Fruit fly (Drosophila melanogaster) whole organism, embryonic: ENCODE data around the gene CG44040.

Experiments used
- Abd-B ChIP-seq: fragments of 200-800 bp; sonication (Bioruptor generic); optimal IDR thresholded peaks from 2 replicates; lab custom pipeline; 2018; ENCODE audit warnings: missing biosample characterization, mild to moderate bottlenecking, missing genetic modification characterization, moderate library complexity
- Atf-2 ChIP-seq: fragments of 200-800 bp; sonication (Bioruptor generic); optimal IDR thresholded peaks from 2 replicates; lab custom pipeline; 2016; ENCODE audit warnings: missing biosample characterization, missing genetic modification characterization
- Atf6 ChIP-seq: fragments of 200-800 bp; sonication (Bioruptor generic); IDR thresholded peaks from 2 replicates; pipeline ENCODE4 v1.3.6; 2022; ENCODE audit warnings: missing biosample characterization, missing genetic modification characterization
- CG10321 ChIP-seq: fragments of 200-800 bp; sonication (Bioruptor generic); IDR thresholded peaks from 2 replicates; pipeline ENCODE4 v1.3.6; 2022; ENCODE audit warnings: missing biosample characterization, missing genetic modification characterization
- CG11085 ChIP-seq: fragments of 200-800 bp; sonication (Bioruptor generic); IDR thresholded peaks from 2 replicates; pipeline ENCODE4 v1.3.6; 2022; ENCODE audit warnings: missing biosample characterization, missing genetic modification characterization
- CG12942 ChIP-seq: fragments of 200-800 bp; sonication (Bioruptor generic); optimal IDR thresholded peaks from 3 replicates; lab custom pipeline; 2016; ENCODE audit warnings: missing biosample characterization, missing genetic modification characterization
- CG13123 ChIP-seq: fragments of 200-800 bp; sonication (Bioruptor generic); optimal IDR thresholded peaks from 2 replicates; lab custom pipeline; 2016; ENCODE audit warnings: missing biosample characterization, missing genetic modification characterization
- CG15696 ChIP-seq: fragments of 200-800 bp; sonication (Bioruptor generic); optimal IDR thresholded peaks from 2 replicates; lab custom pipeline; 2019; ENCODE audit warnings: missing biosample characterization, mild to moderate bottlenecking, missing genetic modification characterization, moderate library complexity
- CG1602 ChIP-seq: fragments of 200-800 bp; sonication (Bioruptor generic); optimal IDR thresholded peaks from 3 replicates; lab custom pipeline; 2016; ENCODE audit warnings: missing biosample characterization, missing genetic modification characterization
- CG16815 ChIP-seq: fragments of 200-800 bp; sonication (Bioruptor generic); optimal IDR thresholded peaks from 3 replicates; lab custom pipeline; 2017; ENCODE audit warnings: missing biosample characterization, mild to moderate bottlenecking, missing genetic modification characterization
- CG17802 ChIP-seq: fragments of 200-800 bp; sonication (Bioruptor generic); optimal IDR thresholded peaks from 2 replicates; lab custom pipeline; 2018; ENCODE audit warnings: missing biosample characterization, mild to moderate bottlenecking, missing genetic modification characterization, moderate library complexity
- CG17829 ChIP-seq: fragments of 200-800 bp; optimal IDR thresholded peaks from 2 replicates; lab custom pipeline; 2019; ENCODE audit warnings: missing biosample characterization, mild to moderate bottlenecking, missing genetic modification characterization, moderate library complexity
- CG18262 ChIP-seq: fragments of 200-800 bp; optimal IDR thresholded peaks from 3 replicates; lab custom pipeline; 2019; ENCODE audit warnings: missing biosample characterization, mild to moderate bottlenecking, missing genetic modification characterization, moderate library complexity
- CG18599 ChIP-seq: fragments of 200-800 bp; sonication (Bioruptor generic); optimal IDR thresholded peaks from 3 replicates; lab custom pipeline; 2017; ENCODE audit warnings: missing biosample characterization, missing genetic modification characterization, mild to moderate bottlenecking, moderate library complexity, missing genetic modification reagents
- CG2199 ChIP-seq: fragments of 200-800 bp; sonication (Bioruptor generic); IDR thresholded peaks from 3 replicates; pipeline ENCODE4 v1.3.6; 2022; ENCODE audit warnings: missing biosample characterization, missing genetic modification characterization
- CG2202 ChIP-seq: fragments of 200-800 bp; sonication (Bioruptor generic); optimal IDR thresholded peaks from 2 replicates; lab custom pipeline; 2018; ENCODE audit warnings: missing biosample characterization, mild to moderate bottlenecking, missing genetic modification characterization
- CG3163 ChIP-seq: fragments of 200-800 bp; sonication (Bioruptor generic); optimal IDR thresholded peaks from 3 replicates; lab custom pipeline; 2016; ENCODE audit warnings: missing biosample characterization, missing genetic modification characterization
- CG3407 ChIP-seq: fragments of 200-800 bp; sonication (Bioruptor generic); optimal IDR thresholded peaks from 2 replicates; lab custom pipeline; 2018; ENCODE audit warnings: missing biosample characterization, mild to moderate bottlenecking, missing genetic modification characterization
- CG34376 ChIP-seq: fragments of 200-800 bp; sonication (Bioruptor generic); optimal IDR thresholded peaks from 2 replicates; lab custom pipeline; 2018; ENCODE audit warnings: missing biosample characterization, mild to moderate bottlenecking, missing genetic modification characterization
- CG4328 ChIP-seq: fragments of 200-800 bp; sonication (Bioruptor generic); optimal IDR thresholded peaks from 3 replicates; lab custom pipeline; 2017; ENCODE audit warnings: missing biosample characterization, missing genetic modification reagents, missing genetic modification characterization
- CG6254 ChIP-seq: fragments of 200-800 bp; sonication (Bioruptor generic); optimal IDR thresholded peaks from 3 replicates; lab custom pipeline; 2017; ENCODE audit warnings: mild to moderate bottlenecking, missing biosample characterization, missing genetic modification reagents, missing genetic modification characterization
- CG6272 ChIP-seq: fragments of 200-800 bp; sonication (Bioruptor generic); IDR thresholded peaks from 2 replicates; pipeline ENCODE4 v1.3.6; 2022; ENCODE audit warnings: missing biosample characterization, missing genetic modification characterization
- CG7786 ChIP-seq: fragments of 200-800 bp; sonication (Bioruptor generic); optimal IDR thresholded peaks from 2 replicates; lab custom pipeline; 2016; ENCODE audit warnings: missing biosample characterization, missing genetic modification characterization
- CG8089 ChIP-seq: fragments of 200-800 bp; sonication (Bioruptor generic); optimal IDR thresholded peaks from 3 replicates; lab custom pipeline; 2016; ENCODE audit warnings: missing biosample characterization, missing genetic modification characterization
- CG8478 ChIP-seq: fragments of >200 bp; optimal IDR thresholded peaks from 2 replicates; lab custom pipeline; 2018
- D ChIP-seq, 2 experiments: fragments of 200-800 bp in 1 of 2; fragments of >200 bp in 1 of 2; sonication (Bioruptor generic) in 1 of 2; optimal IDR thresholded peaks; 2 replicates in 1 of 2; 3 replicates in 1 of 2; lab custom pipeline; 2017; ENCODE audit warnings: mild to moderate bottlenecking in 1 of 2, missing biosample characterization in 1 of 2, missing genetic modification characterization in 1 of 2, missing genetic modification reagents in 1 of 2
- D19B ChIP-seq: fragments of 200-800 bp; sonication (Bioruptor generic); optimal IDR thresholded peaks from 2 replicates; lab custom pipeline; 2017; ENCODE audit warnings: missing biosample characterization, mild to moderate bottlenecking, missing genetic modification characterization
- Eip74EF ChIP-seq, 2 experiments: fragments of 200-800 bp in 1 of 2; fragments of >200 bp in 1 of 2; sonication (Bioruptor generic) in 1 of 2; optimal IDR thresholded peaks; 2 replicates each; lab custom pipeline; 2017 to 2019; ENCODE audit warnings: missing biosample characterization in 2 of 2, missing genetic modification characterization in 2 of 2, mild to moderate bottlenecking in 1 of 2, moderate library complexity in 1 of 2
- Ets97D ChIP-seq: fragments of 200-800 bp; sonication (Bioruptor generic); optimal IDR thresholded peaks from 3 replicates; lab custom pipeline; 2016; ENCODE audit warnings: missing biosample characterization, missing genetic modification characterization
- Fer3 ChIP-seq: fragments of 200-800 bp; sonication (Bioruptor generic); optimal IDR thresholded peaks from 2 replicates; lab custom pipeline; 2018; ENCODE audit warnings: missing biosample characterization, mild to moderate bottlenecking, missing genetic modification characterization, moderate library complexity
- MBD-R2 ChIP-seq: fragments of 200-800 bp; sonication (Bioruptor generic); IDR thresholded peaks from 2 replicates; pipeline ENCODE4 v1.3.6; 2022; ENCODE audit warnings: missing biosample characterization, missing genetic modification characterization
- Nf-YC ChIP-seq: fragments of 200-800 bp; optimal IDR thresholded peaks from 3 replicates; lab custom pipeline; 2019; ENCODE audit warnings: missing biosample characterization, mild to moderate bottlenecking, missing genetic modification characterization, moderate library complexity
- Pdp1 ChIP-seq, 2 experiments: fragments of 200-800 bp; sonication (Bioruptor generic); optimal IDR thresholded peaks; 3 replicates each; lab custom pipeline; 2016; ENCODE audit warnings: missing biosample characterization in 2 of 2, missing genetic modification characterization in 2 of 2, mild to moderate bottlenecking in 1 of 2, moderate library complexity in 1 of 2
- Xbp1 ChIP-seq: fragments of 200-800 bp; sonication (Bioruptor generic); optimal IDR thresholded peaks from 3 replicates; lab custom pipeline; 2016; ENCODE audit warnings: missing biosample characterization, mild to moderate bottlenecking, missing genetic modification characterization
- aop ChIP-seq: fragments of 200-800 bp; sonication (Bioruptor generic); IDR thresholded peaks from 2 replicates; pipeline ENCODE4 v1.3.6; 2022; ENCODE audit warnings: missing biosample characterization, missing genetic modification characterization
- bigmax ChIP-seq: fragments of 200-800 bp; sonication (Bioruptor generic); optimal IDR thresholded peaks from 2 replicates; lab custom pipeline; 2018; ENCODE audit warnings: missing biosample characterization, mild to moderate bottlenecking, missing genetic modification characterization
- bsh ChIP-seq, 2 experiments: fragments of 200-800 bp; sonication (Bioruptor generic); optimal IDR thresholded peaks; 2 replicates each; lab custom pipeline; 2017 to 2018; ENCODE audit warnings: mild to moderate bottlenecking in 2 of 2, missing biosample characterization in 2 of 2, missing genetic modification characterization in 2 of 2, moderate library complexity in 1 of 2
- cad ChIP-seq: fragments of >200 bp; optimal IDR thresholded peaks from 2 replicates; lab custom pipeline; 2017; ENCODE audit warnings: missing biosample characterization, missing genetic modification characterization
- cato ChIP-seq: fragments of 200-800 bp; sonication (Bioruptor generic); optimal IDR thresholded peaks from 2 replicates; lab custom pipeline; 2016; ENCODE audit warnings: missing biosample characterization, missing genetic modification characterization, borderline replicate concordance
- corto ChIP-seq: fragments of 200-800 bp; sonication (Bioruptor generic); optimal IDR thresholded peaks from 2 replicates; lab custom pipeline; 2016; ENCODE audit warnings: missing biosample characterization, mild to moderate bottlenecking, missing genetic modification characterization, moderate library complexity
- croc ChIP-seq: fragments of 200-800 bp; sonication (Bioruptor generic); conservative IDR thresholded peaks from 3 replicates; pipeline ENCODE4 v1.3.6; 2022; ENCODE audit warnings: missing biosample characterization, missing genetic modification characterization
- crol ChIP-seq: fragments of 200-800 bp; sonication (Bioruptor generic); IDR thresholded peaks from 2 replicates; pipeline ENCODE4 v1.3.6; 2022; ENCODE audit warnings: missing biosample characterization, missing genetic modification characterization
- da ChIP-seq: fragments of 200-800 bp; sonication (Bioruptor generic); optimal IDR thresholded peaks from 2 replicates; lab custom pipeline; 2016; ENCODE audit warnings: missing biosample characterization, missing genetic modification characterization
- dimm ChIP-seq: fragments of 200-800 bp; sonication (Bioruptor generic); IDR thresholded peaks from 2 replicates; pipeline ENCODE4 v1.3.6; 2022; ENCODE audit warnings: missing biosample characterization, missing genetic modification characterization
- ftz-f1 ChIP-seq: fragments of 200-800 bp; sonication (Bioruptor generic); optimal IDR thresholded peaks from 2 replicates; lab custom pipeline; 2016; ENCODE audit warnings: missing biosample characterization, missing genetic modification characterization
- hb ChIP-seq: fragments of 200-800 bp; sonication (Bioruptor generic); IDR thresholded peaks from 3 replicates; pipeline ENCODE4 v1.3.6; 2022; ENCODE audit warnings: missing biosample characterization, missing genetic modification characterization; ENCODE audit not compliant: partially characterized antibody
- maf-S ChIP-seq: fragments of 200-800 bp; sonication (Bioruptor generic); optimal IDR thresholded peaks from 2 replicates; lab custom pipeline; 2016; ENCODE audit warnings: missing biosample characterization, missing genetic modification characterization
- psq ChIP-seq: fragments of 200-800 bp; sonication (Bioruptor generic); optimal IDR thresholded peaks from 2 replicates; lab custom pipeline; 2017; ENCODE audit warnings: missing biosample characterization, missing genetic modification characterization
- zfh2 ChIP-seq: fragments of 200-800 bp; sonication (Bioruptor generic); optimal IDR thresholded peaks from 2 replicates; lab custom pipeline; 2016; ENCODE audit warnings: missing biosample characterization, missing genetic modification characterization

Gene CG44040

DNA sequence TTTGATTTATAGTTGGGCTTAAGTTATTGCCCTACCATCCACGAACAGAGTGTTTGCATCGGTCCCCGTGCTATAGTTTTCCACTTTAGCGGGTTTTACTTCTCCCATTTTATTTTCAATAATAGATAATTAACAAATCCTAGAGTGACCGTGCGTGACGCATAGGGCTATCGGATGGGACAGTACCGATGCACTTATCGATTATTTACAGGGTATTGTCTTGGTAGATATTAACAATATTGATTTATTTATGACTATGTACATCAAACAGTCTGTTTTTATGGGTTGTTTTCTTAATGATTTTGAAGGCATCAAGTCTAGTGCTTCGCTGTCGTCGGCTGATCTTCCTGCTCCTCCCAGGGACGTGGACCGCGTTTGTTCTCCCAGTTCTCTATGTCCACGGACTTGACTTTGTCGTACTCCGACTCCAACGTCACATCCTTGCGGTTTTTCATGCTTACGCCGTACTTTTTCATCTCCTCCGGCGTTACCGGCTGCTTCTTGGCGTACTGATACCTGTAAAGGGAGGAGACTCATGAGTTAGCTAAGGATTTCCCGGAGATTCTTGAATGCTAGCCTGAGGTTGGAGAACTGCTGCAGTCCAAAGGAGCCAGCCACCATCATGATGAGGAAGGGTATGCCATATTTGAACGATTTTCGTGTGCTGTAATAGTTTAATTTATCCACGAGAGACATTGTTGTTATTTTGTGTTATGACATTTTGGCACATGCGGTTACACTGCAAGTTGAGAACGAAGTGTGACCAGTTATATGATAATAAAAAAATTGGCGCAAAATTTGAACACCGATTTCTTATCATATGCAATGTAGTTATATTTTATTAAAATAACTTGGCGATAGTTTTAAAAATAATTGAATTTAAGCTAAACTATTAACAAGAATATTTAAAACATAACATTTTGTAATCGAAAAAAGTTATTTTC lies 42.0 kb upstream of the CG44040 start, which contains the start of the genes MRG15 and Tm1 (continued):
- TF ChIP-seq Ets97D (GFP tag; lab: Kevin White, UChicago), result no peak
- no peak for TF ChIP-seq CG6254 (GFP tag; lab: Kevin White, UChicago)
- TF ChIP-seq dimm, result no peak
- no peak for TF ChIP-seq hb (GFP tag; lab: Robert Waterston, UW)
- no peak for TF ChIP-seq CG6272
- no peak for TF ChIP-seq psq
- TF ChIP-seq cad (GFP tag; lab: Kevin White, UChicago), result peak; percentile 55
- no peak for TF ChIP-seq CG8089 (GFP tag; lab: Kevin White, UChicago)
- TF ChIP-seq bsh (GFP tag; optimal IDR thresholded peaks at IDR 0.05; lab: Kevin White, UChicago), result no peak
- TF ChIP-seq CG17829 (tag; lab: Kevin White, UChicago), result no peak
- no peak for TF ChIP-seq Eip74EF (GFP tag; optimal IDR thresholded peaks at IDR 0.05; lab: Kevin White, UChicago)
- no peak for TF ChIP-seq CG17802 (tag; lab: Kevin White, UChicago)
- no peak for TF ChIP-seq CG2199 (GFP tag; lab: Robert Waterston, UW)
- TF ChIP-seq Abd-B, result peak; percentile 28
- no peak for TF ChIP-seq aop
- TF ChIP-seq maf-S (GFP tag; lab: Kevin White, UChicago), result no peak
- no peak for TF ChIP-seq CG7786
- TF ChIP-seq CG3407, result no peak
- no peak for TF ChIP-seq CG18599 (GFP tag; lab: Kevin White, UChicago)
- TF ChIP-seq D (optimal IDR thresholded peaks at IDR 0.05; lab: Kevin White, UChicago), result no peak
- no peak for TF ChIP-seq D (GFP tag; optimal IDR thresholded peaks at IDR 0.05; lab: Kevin White, UChicago)
- TF ChIP-seq Fer3 (tag; lab: Kevin White, UChicago), result no peak
- TF ChIP-seq CG12942 (GFP tag; lab: Kevin White, UChicago), result no peak
- no peak for TF ChIP-seq CG4328 (GFP tag; lab: Kevin White, UChicago)
- TF ChIP-seq Nf-YC (tag; lab: Kevin White, UChicago), result no peak
- no peak for TF ChIP-seq CG11085
- no peak for TF ChIP-seq CG3163
- TF ChIP-seq zfh2 (GFP tag; lab: Kevin White, UChicago), result no peak
- TF ChIP-seq da, result no peak
- TF ChIP-seq CG13123, result no peak
- TF ChIP-seq crol (GFP tag; lab: Robert Waterston, UW), result no peak
- no peak for TF ChIP-seq CG1602 (GFP tag; lab: Kevin White, UChicago)
- TF ChIP-seq D19B, result peak; percentile 99
- no peak for TF ChIP-seq CG10321
- TF ChIP-seq corto (GFP tag; lab: Kevin White, UChicago), result no peak
- TF ChIP-seq CG15696 (tag; lab: Kevin White, UChicago), result no peak
- TF ChIP-seq croc, result no peak
- TF ChIP-seq ftz-f1 (GFP tag; lab: Kevin White, UChicago), result peak; percentile 14
- no peak for TF ChIP-seq CG8478 (lab: Kevin White, UChicago)
- no peak for TF ChIP-seq cato (GFP tag; lab: Kevin White, UChicago)
- TF ChIP-seq Xbp1 (GFP tag; lab: Kevin White, UChicago), result no peak
- no peak for TF ChIP-seq CG34376 (GFP tag; lab: Kevin White, UChicago)
- no peak for TF ChIP-seq CG16815 (GFP tag; lab: Kevin White, UChicago)
- no peak for TF ChIP-seq CG18262 (tag; lab: Kevin White, UChicago)
- TF ChIP-seq CG2202 (tag; lab: Kevin White, UChicago), result no peak
- no peak for TF ChIP-seq Atf6
- no peak for TF ChIP-seq bigmax (GFP tag; lab: Kevin White, UChicago)
- no peak for TF ChIP-seq Atf-2 (GFP tag; lab: Kevin White, UChicago)
- peak; percentile 79 for TF ChIP-seq MBD-R2
- peak in 1 of 2 experiments; percentile 95 for TF ChIP-seq Pdp1 (GFP tag; optimal IDR thresholded peaks at IDR 0.05; lab: Kevin White, UChicago)
